Fruit fly (Drosophila melanogaster): ENCODE data around the gene bchs.
A peak's percentile ranks its signal among the peaks of the same experiment; 100 is the strongest.

Gene bchs

dm6 chr2L:5879363-5879934 is 27.5 kb upstream of the bchs start, which contains the start of gene rau (continued):
- TF ChIP-seq crol (GFP tag; IDR thresholded peaks at IDR 0.05): no peak
- peak; percentile 3 for TF ChIP-seq dm (GFP tag; optimal IDR thresholded peaks at IDR 0.05)
- TF ChIP-seq zfh1 (GFP tag; IDR thresholded peaks at IDR 0.05): peak; percentile 73; the same call in 2 of the 3 replicates
- TF ChIP-seq Atf3 (GFP tag; optimal IDR thresholded peaks at IDR 0.05): peak; percentile 59
- TF ChIP-seq CG6175 (GFP tag; IDR thresholded peaks at IDR 0.05): peak; percentile 55; the same call in 1 of the 3 replicates
- no peak for TF ChIP-seq Dip2 (GFP tag; IDR thresholded peaks at IDR 0.05)
- peak; percentile 57 for TF ChIP-seq NFAT (GFP tag; IDR thresholded peaks at IDR 0.05)
- TF ChIP-seq CG43689 (GFP tag; IDR thresholded peaks at IDR 0.05): no peak
- peak; percentile 67 for TF ChIP-seq CG5180 (GFP tag; optimal IDR thresholded peaks at IDR 0.05)
- no peak for TF ChIP-seq CG6272 (GFP tag; IDR thresholded peaks at IDR 0.05)
- no peak for TF ChIP-seq D (optimal IDR thresholded peaks at IDR 0.05)
- TF ChIP-seq D (GFP tag; optimal IDR thresholded peaks at IDR 0.05): peak; percentile 67
- TF ChIP-seq TFAM (GFP tag; optimal IDR thresholded peaks at IDR 0.05): no peak
- TF ChIP-seq vfl (GFP tag; optimal IDR thresholded peaks at IDR 0.05): peak; percentile 23
- peak; percentile 84 for TF ChIP-seq CG18599 (GFP tag; optimal IDR thresholded peaks at IDR 0.05)
- TF ChIP-seq Hey (tag; optimal IDR thresholded peaks at IDR 0.05): no peak
- TF ChIP-seq CG8281 (tag; optimal IDR thresholded peaks at IDR 0.05): peak; percentile 31
- TF ChIP-seq croc (GFP tag; conservative IDR thresholded peaks at IDR 0.05): peak; percentile 61
- peak; percentile 58 for TF ChIP-seq CG16815 (GFP tag; optimal IDR thresholded peaks at IDR 0.05)
- TF ChIP-seq prd (optimal IDR thresholded peaks at IDR 0.05): no peak
- TF ChIP-seq prd (GFP tag; IDR thresholded peaks at IDR 0.05): peak; percentile 81
- TF ChIP-seq CG11560 (tag; IDR thresholded peaks at IDR 0.05): no peak
- TF ChIP-seq pfk (GFP tag; optimal IDR thresholded peaks at IDR 0.05): no peak
- peak; percentile 60 for TF ChIP-seq tap (tag; optimal IDR thresholded peaks at IDR 0.05)
- peak; percentile 56 for TF ChIP-seq Fer3 (tag; optimal IDR thresholded peaks at IDR 0.05)
- TF ChIP-seq CG16863 (GFP tag; optimal IDR thresholded peaks at IDR 0.05): peak; percentile 23
- TF ChIP-seq CG14050 (GFP tag; IDR thresholded peaks at IDR 0.05): no peak; the same call in 2 of the 3 replicates
- TF ChIP-seq HmgD (GFP tag; optimal IDR thresholded peaks at IDR 0.05): peak; percentile 12
- TF ChIP-seq ato (GFP tag; IDR thresholded peaks at IDR 0.05; ENCODE audit: partially characterized antibody): peak; percentile 43; the same call in 1 of the 2 replicates
- TF ChIP-seq fd96Cb (tag; optimal IDR thresholded peaks at IDR 0.05): peak; percentile 74
- TF ChIP-seq nerfin-2 (GFP tag; IDR thresholded peaks at IDR 0.05; ENCODE audit: partially characterized antibody): 0 out of 2 replicates have a peak, but pooled peaks have one; percentile 19
- TF ChIP-seq CG12104 (GFP tag; optimal IDR thresholded peaks at IDR 0.05): peak; percentile 41
- TF ChIP-seq CG17385 (GFP tag; optimal IDR thresholded peaks at IDR 0.05): peak; percentile 72
- TF ChIP-seq PHDP (tag; optimal IDR thresholded peaks at IDR 0.05): peak; percentile 80
- TF ChIP-seq Hr51 (GFP tag; optimal IDR thresholded peaks at IDR 0.05): peak in 1 of 2 experiments; percentile 70
- no peak for TF ChIP-seq pita (GFP tag; optimal IDR thresholded peaks at IDR 0.05)
- peak; percentile 44; the same call in 1 of the 4 replicates for TF ChIP-seq Gug (GFP tag; IDR thresholded peaks at IDR 0.05)
- peak; percentile 44; the same call in 1 of the 3 replicates for TF ChIP-seq Mrtf (GFP tag; IDR thresholded peaks at IDR 0.05)
- peak; percentile 34 for TF ChIP-seq CG17912 (GFP tag; optimal IDR thresholded peaks at IDR 0.05)
- peak; percentile 15 for TF ChIP-seq Hand (GFP tag; optimal IDR thresholded peaks at IDR 0.05)
- peak; percentile 46 for TF ChIP-seq ssp (GFP tag; IDR thresholded peaks at IDR 0.05)
- peak; percentile 23 for TF ChIP-seq tup (GFP tag; optimal IDR thresholded peaks at IDR 0.05)
- peak; percentile 57 for TF ChIP-seq CG18476 (GFP tag; optimal IDR thresholded peaks at IDR 0.05)
- peak; percentile 61 for TF ChIP-seq CG14441 (GFP tag; IDR thresholded peaks at IDR 0.05)
- no peak for TF ChIP-seq bowl (GFP tag; IDR thresholded peaks at IDR 0.05)
- peak; percentile 58 for TF ChIP-seq al (GFP tag; IDR thresholded peaks at IDR 0.05)
- peak; percentile 31 for TF ChIP-seq CG11398 (GFP tag; optimal IDR thresholded peaks at IDR 0.05)
- TF ChIP-seq CG13296 (GFP tag; optimal IDR thresholded peaks at IDR 0.05): peak; percentile 75
- no peak for TF ChIP-seq toy (GFP tag; IDR thresholded peaks at IDR 0.05)
- TF ChIP-seq maf-S (GFP tag; optimal IDR thresholded peaks at IDR 0.05): peak; percentile 28
